Fruit fly (Drosophila melanogaster): ENCODE results near the gene CG10996.

The CG10996 gene

dm6 chrX:13805554-13805953 is 8.1 kb upstream of the CG10996 start:
- TF ChIP-seq fkh (GFP tag; optimal IDR thresholded peaks at IDR 0.05) = peak; percentile 83
- TF ChIP-seq CG8632 (GFP tag; optimal IDR thresholded peaks at IDR 0.05) = no peak

dm6 chrX:13804398-13804797 is 7.0 kb upstream of the CG10996 start:
- no peak for TF ChIP-seq CG6854 (GFP tag; optimal IDR thresholded peaks at IDR 0.05)
- no peak for TF ChIP-seq esn (GFP tag; optimal IDR thresholded peaks at IDR 0.05)
- TF ChIP-seq svp (GFP tag) = peak; percentile 95

- TF ChIP-seq Hr39 (GFP tag; optimal IDR thresholded peaks at IDR 0.05) = peak; percentile 24
- TF ChIP-seq vri (GFP tag; optimal IDR thresholded peaks at IDR 0.05) = no peak
- TF ChIP-seq CG31627 (GFP tag; optimal IDR thresholded peaks at IDR 0.05) = peak; percentile 24
- TF ChIP-seq acj6 (GFP tag; optimal IDR thresholded peaks at IDR 0.05) = peak; percentile 11
- no peak for TF ChIP-seq CG6854 (GFP tag; optimal IDR thresholded peaks at IDR 0.05)
- peak; percentile 6 for TF ChIP-seq CG34406 (GFP tag; optimal IDR thresholded peaks at IDR 0.05)
- peak; percentile 22 for TF ChIP-seq Sox102F (GFP tag; optimal IDR thresholded peaks at IDR 0.05)
- peak; percentile 26 for TF ChIP-seq cyc (GFP tag; optimal IDR thresholded peaks at IDR 0.05)
- no peak for TF ChIP-seq Smox (GFP tag; optimal IDR thresholded peaks at IDR 0.05)
- peak; percentile 63 for TF ChIP-seq Eip78C (GFP tag)
- TF ChIP-seq svp (GFP tag) = peak; percentile 71
- TF ChIP-seq CG3919 (GFP tag; optimal IDR thresholded peaks at IDR 0.05) = no peak
- TF ChIP-seq salr (GFP tag; optimal IDR thresholded peaks at IDR 0.05) = no peak
- TF ChIP-seq CG8632 (GFP tag; optimal IDR thresholded peaks at IDR 0.05) = no peak
- TF ChIP-seq Sox15 (GFP tag; optimal IDR thresholded peaks at IDR 0.05) = no peak
- TF ChIP-seq Sox14 (GFP tag; optimal IDR thresholded peaks at IDR 0.05) = peak; percentile 12
- no peak for TF ChIP-seq Eip75B (GFP tag; optimal IDR thresholded peaks at IDR 0.05)
- TF ChIP-seq CG6792 (GFP tag; optimal IDR thresholded peaks at IDR 0.05) = peak; percentile 4
- TF ChIP-seq CG7368 (GFP tag; optimal IDR thresholded peaks at IDR 0.05) = no peak
- no peak for TF ChIP-seq ss (GFP tag; optimal IDR thresholded peaks at IDR 0.05)
- TF ChIP-seq dac (GFP tag; optimal IDR thresholded peaks at IDR 0.05) = no peak
- TF ChIP-seq CG3032 (tag; optimal IDR thresholded peaks at IDR 0.05) = no peak
- no peak for TF ChIP-seq CG9139 (GFP tag; optimal IDR thresholded peaks at IDR 0.05)
- no peak for TF ChIP-seq CG10669 (GFP tag; optimal IDR thresholded peaks at IDR 0.05)
- TF ChIP-seq lz (GFP tag; optimal IDR thresholded peaks at IDR 0.05) = peak; percentile 14
- TF ChIP-seq CG10631 (GFP tag; optimal IDR thresholded peaks at IDR 0.05) = peak; percentile 6
- no peak for TF ChIP-seq spab (GFP tag; optimal IDR thresholded peaks at IDR 0.05)
- no peak for TF ChIP-seq CG8119 (GFP tag; IDR thresholded peaks at IDR 0.05)
- TF ChIP-seq esn (GFP tag; optimal IDR thresholded peaks at IDR 0.05) = peak; percentile 40
- no peak for TF ChIP-seq CG6808 (GFP tag; optimal IDR thresholded peaks at IDR 0.05)
- peak; percentile 12 for TF ChIP-seq net (GFP tag; optimal IDR thresholded peaks at IDR 0.05)
- TF ChIP-seq Ets21C (GFP tag; optimal IDR thresholded peaks at IDR 0.05) = peak; percentile 7
Measured at dm6 chrX:13800680-13801079, 3.2 kb upstream of the CG10996 start.

dm6 chrX:13792463-13792862 is 5.0 kb downstream of the CG10996 start:
- TF ChIP-seq svp (GFP tag) (peak; percentile 17), vri (GFP tag; optimal IDR thresholded peaks at IDR 0.05) (no peak), CG11762 (GFP tag; optimal IDR thresholded peaks at IDR 0.05; ENCODE audit: insufficient read depth) (no peak), CG3032 (tag; optimal IDR thresholded peaks at IDR 0.05) (no peak), CG6792 (GFP tag; optimal IDR thresholded peaks at IDR 0.05) (no peak), CG6808 (GFP tag; optimal IDR thresholded peaks at IDR 0.05) (no peak), acj6 (GFP tag; optimal IDR thresholded peaks at IDR 0.05) (no peak), spab (GFP tag; optimal IDR thresholded peaks at IDR 0.05) (no peak), Lpt (GFP tag; optimal IDR thresholded peaks at IDR 0.05) (no peak), Sox102F (GFP tag; optimal IDR thresholded peaks at IDR 0.05) (no peak), Eip78C (GFP tag) (peak; percentile 11), CG4318 (GFP tag; optimal IDR thresholded peaks at IDR 0.05) (no peak)
